Fruit fly (Drosophila melanogaster) whole organism, embryonic: Measurements from ENCODE around the gene CG42758.

Experiments
- Aef1 ChIP-seq: fragments of 200-800 bp; sonication (Bioruptor generic); IDR thresholded peaks from 3 replicates; pipeline ENCODE4 v1.3.6; 2022; ENCODE audit warnings: missing biosample characterization, missing genetic modification characterization
- CG10654 ChIP-seq: fragments of 200-800 bp; sonication (Bioruptor generic); optimal IDR thresholded peaks from 2 replicates; lab custom pipeline; 2016; ENCODE audit warnings: missing biosample characterization, missing genetic modification characterization
- CG14710 ChIP-seq: fragments of 200-800 bp; sonication (Bioruptor generic); optimal IDR thresholded peaks from 3 replicates; lab custom pipeline; 2019; ENCODE audit warnings: missing biosample characterization, mild to moderate bottlenecking, missing genetic modification characterization, moderate library complexity
- CG1602 ChIP-seq: fragments of 200-800 bp; sonication (Bioruptor generic); optimal IDR thresholded peaks from 3 replicates; lab custom pipeline; 2016; ENCODE audit warnings: missing biosample characterization, missing genetic modification characterization
- CG2199 ChIP-seq: fragments of 200-800 bp; sonication (Bioruptor generic); IDR thresholded peaks from 3 replicates; pipeline ENCODE4 v1.3.6; 2022; ENCODE audit warnings: missing biosample characterization, missing genetic modification characterization
- CG2202 ChIP-seq: fragments of 200-800 bp; sonication (Bioruptor generic); optimal IDR thresholded peaks from 2 replicates; lab custom pipeline; 2018; ENCODE audit warnings: missing biosample characterization, mild to moderate bottlenecking, missing genetic modification characterization
- CG2712 ChIP-seq: fragments of 200-800 bp; optimal IDR thresholded peaks from 3 replicates; lab custom pipeline; 2019; ENCODE audit warnings: missing biosample characterization, mild to moderate bottlenecking, missing genetic modification characterization, moderate library complexity
- CG2889 ChIP-seq: fragments of 200-800 bp; sonication (Bioruptor generic); IDR thresholded peaks from 3 replicates; pipeline ENCODE4 v1.3.6; 2022; ENCODE audit warnings: missing biosample characterization, missing genetic modification characterization
- CG34376 ChIP-seq: fragments of 200-800 bp; sonication (Bioruptor generic); optimal IDR thresholded peaks from 2 replicates; lab custom pipeline; 2018; ENCODE audit warnings: missing biosample characterization, mild to moderate bottlenecking, missing genetic modification characterization
- CG7271 ChIP-seq: fragments of 200-800 bp; sonication (Bioruptor generic); optimal IDR thresholded peaks from 2 replicates; lab custom pipeline; 2018; ENCODE audit warnings: missing biosample characterization, mild to moderate bottlenecking, missing genetic modification characterization, moderate library complexity
- CG7556 ChIP-seq: fragments of 200-800 bp; sonication (Bioruptor generic); optimal IDR thresholded peaks from 2 replicates; lab custom pipeline; 2017; ENCODE audit warnings: missing biosample characterization, mild to moderate bottlenecking, missing genetic modification characterization
- CG7745 ChIP-seq: fragments of 200-800 bp; sonication (Bioruptor generic); optimal IDR thresholded peaks from 2 replicates; lab custom pipeline; 2018; ENCODE audit warnings: missing biosample characterization, mild to moderate bottlenecking, missing genetic modification characterization, moderate library complexity
- CG7786 ChIP-seq: fragments of 200-800 bp; sonication (Bioruptor generic); optimal IDR thresholded peaks from 2 replicates; lab custom pipeline; 2016; ENCODE audit warnings: missing biosample characterization, missing genetic modification characterization
- CG8359 ChIP-seq: fragments of 200-800 bp; sonication (Bioruptor generic); optimal IDR thresholded peaks from 2 replicates; lab custom pipeline; 2017; ENCODE audit warnings: missing biosample characterization, mild to moderate bottlenecking, missing genetic modification characterization, borderline replicate concordance
- CG8388 ChIP-seq: fragments of 200-800 bp; sonication (Bioruptor generic); optimal IDR thresholded peaks from 2 replicates; lab custom pipeline; 2019; ENCODE audit warnings: missing biosample characterization, mild to moderate bottlenecking, missing genetic modification characterization, moderate library complexity
- CG8765 ChIP-seq: fragments of 200-800 bp; sonication (Bioruptor generic); IDR thresholded peaks from 2 replicates; pipeline ENCODE4 v1.3.6; 2022; ENCODE audit warnings: missing biosample characterization, missing genetic modification characterization
- CTCF ChIP-seq: fragments of 200-800 bp; sonication (Bioruptor generic); optimal IDR thresholded peaks from 2 replicates; lab custom pipeline; 2017; ENCODE audit warnings: missing biosample characterization, mild to moderate bottlenecking, missing genetic modification characterization, moderate library complexity
- Camta ChIP-seq: fragments of 200-800 bp; sonication (Bioruptor generic); optimal IDR thresholded peaks from 2 replicates; lab custom pipeline; 2016; ENCODE audit warnings: missing biosample characterization, missing genetic modification characterization
- Dip2 ChIP-seq: fragments of 200-800 bp; sonication (Bioruptor generic); IDR thresholded peaks from 2 replicates; pipeline ENCODE4 v1.3.6; 2022; ENCODE audit warnings: missing biosample characterization, missing genetic modification characterization
- ERR ChIP-seq: fragments of 200-800 bp; sonication (Bioruptor generic); optimal IDR thresholded peaks from 2 replicates; lab custom pipeline; 2016; ENCODE audit warnings: missing biosample characterization, missing genetic modification characterization
- Fer3 ChIP-seq: fragments of 200-800 bp; sonication (Bioruptor generic); optimal IDR thresholded peaks from 2 replicates; lab custom pipeline; 2018; ENCODE audit warnings: missing biosample characterization, mild to moderate bottlenecking, missing genetic modification characterization, moderate library complexity
- HLH3B ChIP-seq: fragments of 200-800 bp; sonication (Bioruptor generic); IDR thresholded peaks from 2 replicates; pipeline ENCODE4 v1.3.6; 2022; ENCODE audit warnings: missing biosample characterization, missing genetic modification characterization
- Med ChIP-seq: fragments of 200-800 bp; sonication (Bioruptor generic); peaks from one replicate; lab custom pipeline; 2016; ENCODE audit warnings: missing biosample characterization, missing genetic modification characterization, mild to moderate bottlenecking, inconsistent platforms, moderate library complexity
- Nf-YA ChIP-seq: fragments of 200-800 bp; sonication (Bioruptor generic); IDR thresholded peaks from 2 replicates; pipeline ENCODE4 v1.3.6; 2022; ENCODE audit warnings: missing biosample characterization, missing genetic modification characterization
- Ptx1 ChIP-seq: fragments of 200-800 bp; sonication (Bioruptor generic); IDR thresholded peaks from 2 replicates; pipeline ENCODE4 v1.3.6; 2022; ENCODE audit warnings: missing biosample characterization, missing genetic modification characterization
- Six4 ChIP-seq: fragments of 200-800 bp; sonication (Bioruptor generic); optimal IDR thresholded peaks from 2 replicates; lab custom pipeline; 2016; ENCODE audit warnings: missing biosample characterization, missing genetic modification characterization
- Sry-β ChIP-seq: fragments of 200-800 bp; sonication (Bioruptor generic); optimal IDR thresholded peaks from 2 replicates; lab custom pipeline; 2018; ENCODE audit warnings: missing biosample characterization, mild to moderate bottlenecking, missing genetic modification characterization, moderate library complexity
- ara ChIP-seq: fragments of 200-800 bp; sonication (Bioruptor generic); IDR thresholded peaks from 2 replicates; pipeline ENCODE4 v1.3.6; 2022; ENCODE audit warnings: missing biosample characterization, missing genetic modification characterization
- croc ChIP-seq: fragments of 200-800 bp; sonication (Bioruptor generic); conservative IDR thresholded peaks from 3 replicates; pipeline ENCODE4 v1.3.6; 2022; ENCODE audit warnings: missing biosample characterization, missing genetic modification characterization
- ewg ChIP-seq: fragments of 200-800 bp; sonication (Bioruptor generic); optimal IDR thresholded peaks from 3 replicates; lab custom pipeline; 2017; ENCODE audit warnings: mild to moderate bottlenecking, missing biosample characterization, missing genetic modification reagents, missing genetic modification characterization
- exex ChIP-seq: fragments of 200-800 bp; sonication (Bioruptor generic); optimal IDR thresholded peaks from 4 replicates; lab custom pipeline; 2018; ENCODE audit warnings: missing biosample characterization, mild to moderate bottlenecking, missing genetic modification characterization, moderate library complexity
- ftz-f1 ChIP-seq: fragments of 200-800 bp; sonication (Bioruptor generic); optimal IDR thresholded peaks from 2 replicates; lab custom pipeline; 2016; ENCODE audit warnings: missing biosample characterization, missing genetic modification characterization
- kni ChIP-seq: fragments of 200-800 bp; sonication (Bioruptor generic); optimal IDR thresholded peaks from 3 replicates; lab custom pipeline; 2017; ENCODE audit warnings: mild to moderate bottlenecking, missing biosample characterization, missing genetic modification reagents, missing genetic modification characterization
- sens ChIP-seq: fragments of 200-800 bp; sonication (Bioruptor generic); peaks from one replicate; lab custom pipeline; 2016; ENCODE audit warnings: missing biosample characterization, missing genetic modification characterization
- slp2 ChIP-seq: fragments of 200-800 bp; sonication (Bioruptor generic); optimal IDR thresholded peaks from 2 replicates; lab custom pipeline; 2016; ENCODE audit warnings: missing biosample characterization, missing genetic modification characterization
- sug ChIP-seq: fragments of 200-800 bp; optimal IDR thresholded peaks from 2 replicates; lab custom pipeline; 2019; ENCODE audit warnings: missing biosample characterization, mild to moderate bottlenecking, missing genetic modification characterization, moderate library complexity

The CG42758 gene

dm6 chr3L:14607620-14608019 is 40.4 kb downstream of the CG42758 start (continued):
- TF ChIP-seq CG7271 (tag; lab: Kevin White, UChicago) = peak; percentile 5
- TF ChIP-seq Ptx1 (GFP tag; lab: Robert Waterston, UW) = 0 out of 2 replicates have a peak, but pooled peaks have one; percentile 25
- TF ChIP-seq HLH3B = no peak
- no peak for TF ChIP-seq kni (GFP tag; lab: Kevin White, UChicago)
- TF ChIP-seq Med (GFP tag; lab: Kevin White, UChicago) = peak; percentile 51
- TF ChIP-seq CG10654 (GFP tag; lab: Kevin White, UChicago) = no peak
- TF ChIP-seq CG14710 (tag; lab: Kevin White, UChicago) = peak; percentile 4
- TF ChIP-seq slp2 (GFP tag; lab: Kevin White, UChicago) = no peak
- TF ChIP-seq ERR = no peak
- no peak for TF ChIP-seq Camta (GFP tag; lab: Kevin White, UChicago)
- no peak for TF ChIP-seq CG2202 (tag; lab: Kevin White, UChicago)
- peak; percentile 49 for TF ChIP-seq Sry-β (GFP tag; lab: Kevin White, UChicago)
- TF ChIP-seq Nf-YA (GFP tag; lab: Robert Waterston, UW) = no peak
- 0 out of 2 replicates have a peak, but pooled peaks have one; percentile 10 for TF ChIP-seq CG8765 (GFP tag; lab: Robert Waterston, UW)
- TF ChIP-seq CG2712 = peak; percentile 23
- no peak for TF ChIP-seq exex
- TF ChIP-seq Aef1 (GFP tag; lab: Robert Waterston, UW) = no peak
- TF ChIP-seq CTCF (GFP tag; lab: Kevin White, UChicago) = peak; percentile 92
- no peak for TF ChIP-seq CG1602
- no peak for TF ChIP-seq Six4 (GFP tag; lab: Kevin White, UChicago)

- TF ChIP-seq CG2199 (GFP tag; lab: Robert Waterston, UW) (0 out of 3 replicates have a peak, but pooled peaks have one; percentile 51), ftz-f1 (GFP tag; lab: Kevin White, UChicago) (peak; percentile 38), Dip2 (GFP tag; lab: Robert Waterston, UW) (no peak), CG34376 (GFP tag; lab: Kevin White, UChicago) (peak; percentile 86), CG8359 (GFP tag; lab: Kevin White, UChicago) (no peak), Six4 (GFP tag; lab: Kevin White, UChicago) (no peak), croc (no peak), sug (tag; lab: Kevin White, UChicago) (peak; percentile 61), CG7556 (GFP tag; lab: Kevin White, UChicago) (no peak), CG2889 (no peak)
- TF ChIP-seq, all 482 proteins: peak for 4
Observed at dm6 chr3L:14609138-14609729, 42.0 kb downstream of the CG42758 start.

DNA sequence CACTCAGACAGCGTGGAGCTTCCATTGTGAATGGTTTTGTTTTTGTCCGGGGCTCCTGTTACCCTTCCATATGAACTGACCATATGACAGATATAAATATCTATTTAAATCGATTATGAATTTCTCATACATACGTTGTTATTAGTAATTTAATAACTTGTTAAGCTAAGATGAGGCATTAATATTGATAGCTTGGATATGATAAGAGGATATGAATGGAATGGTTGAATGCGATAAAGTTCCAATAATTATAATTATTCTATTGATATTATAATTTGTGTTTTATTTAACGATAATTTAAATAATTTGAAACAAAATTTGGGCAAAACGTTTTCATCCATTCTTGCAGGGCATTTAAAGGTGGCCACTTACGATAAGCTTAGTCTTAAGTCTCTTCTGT is 43.2 kb downstream of the CG42758 start:
- TF ChIP-seq CG8388 (GFP tag; lab: Kevin White, UChicago) = no peak
- TF ChIP-seq ara (GFP tag; lab: Robert Waterston, UW) = no peak
- no peak for TF ChIP-seq CG7786 (GFP tag; lab: Kevin White, UChicago)
- TF ChIP-seq sens (GFP tag; lab: Kevin White, UChicago) = no peak
- no peak for TF ChIP-seq ewg
- no peak for TF ChIP-seq CG7745
- TF ChIP-seq Fer3 (tag; lab: Kevin White, UChicago) = no peak
